Fruit fly (Drosophila melanogaster): ENCODE results near the gene CG42570.
A peak's percentile ranks its signal among the peaks of the same experiment; 100 is the strongest.

Gene CG42570

DNA sequence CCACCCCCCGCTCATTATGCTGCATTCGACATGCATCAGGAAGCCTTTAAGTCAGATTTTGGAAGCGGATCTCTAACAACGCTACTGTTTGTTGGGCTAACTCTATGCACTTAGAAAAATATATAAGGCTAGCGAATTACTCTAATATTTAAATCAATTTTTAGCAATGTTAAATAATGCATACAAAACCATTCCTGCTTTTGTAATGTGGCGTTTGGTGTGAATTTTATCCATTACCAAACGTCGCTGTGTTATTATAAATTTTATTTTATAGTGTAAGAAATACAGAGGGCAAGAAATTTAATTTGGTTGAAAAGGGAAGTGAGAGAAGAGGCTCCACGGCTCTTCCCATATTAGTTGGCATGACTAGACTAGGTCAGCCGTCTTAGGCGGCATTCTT, 44.8 kb upstream of the CG42570 start (continued):
- TF ChIP-seq CG8089 (GFP tag; optimal IDR thresholded peaks at IDR 0.05) (no peak), Gug (GFP tag; IDR thresholded peaks at IDR 0.05) (no peak), CG33213 (GFP tag; optimal IDR thresholded peaks at IDR 0.05) (no peak), CG18011 (GFP tag; optimal IDR thresholded peaks at IDR 0.05) (no peak), jing (GFP tag; optimal IDR thresholded peaks at IDR 0.05) (no peak), Asciz (GFP tag; optimal IDR thresholded peaks at IDR 0.05) (peak; percentile 30), Lim3 (GFP tag; IDR thresholded peaks at IDR 0.05) (no peak), Sin3A (optimal IDR thresholded peaks at IDR 0.05) (no peak), CG2889 (GFP tag; IDR thresholded peaks at IDR 0.05) (0 out of 3 replicates have a peak, but pooled peaks have one; percentile 4), CG4328 (GFP tag; optimal IDR thresholded peaks at IDR 0.05) (no peak), Optix (GFP tag; IDR thresholded peaks at IDR 0.05) (no peak), CG16813 (GFP tag; IDR thresholded peaks at IDR 0.05; ENCODE audit: partially characterized antibody) (no peak), CkIIα-i1 (GFP tag; IDR thresholded peaks at IDR 0.05) (no peak), pros (GFP tag; optimal IDR thresholded peaks at IDR 0.05) (no peak), CG12299 (tag; optimal IDR thresholded peaks at IDR 0.05) (no peak), Neu2 (GFP tag; optimal IDR thresholded peaks at IDR 0.05; ENCODE audit: borderline replicate concordance) (no peak), BtbVII (GFP tag; optimal IDR thresholded peaks at IDR 0.05) (no peak), bab2 (GFP tag; optimal IDR thresholded peaks at IDR 0.05) (no peak), cato (GFP tag; optimal IDR thresholded peaks at IDR 0.05; ENCODE audit: borderline replicate concordance) (peak; percentile 7), da (GFP tag; optimal IDR thresholded peaks at IDR 0.05) (no peak), h (optimal IDR thresholded peaks at IDR 0.05) (no peak), CG18262 (tag; optimal IDR thresholded peaks at IDR 0.05) (peak; percentile 60), Camta (GFP tag; optimal IDR thresholded peaks at IDR 0.05) (no peak), Hr78 (GFP tag; optimal IDR thresholded peaks at IDR 0.05) (no peak), ranshi (GFP tag; IDR thresholded peaks at IDR 0.05) (no peak), CG34376 (GFP tag; optimal IDR thresholded peaks at IDR 0.05) (no peak), fru (optimal IDR thresholded peaks at IDR 0.05) (no peak), NC2α (GFP tag; optimal IDR thresholded peaks at IDR 0.05) (no peak), insv (GFP tag; optimal IDR thresholded peaks at IDR 0.05) (no peak), ssp (GFP tag; IDR thresholded peaks at IDR 0.05) (no peak), dpn (GFP tag; optimal IDR thresholded peaks at IDR 0.05) (peak in 1 of 2 experiments; percentile 20), slbo (GFP tag; IDR thresholded peaks at IDR 0.05) (no peak), odd (GFP tag; optimal IDR thresholded peaks at IDR 0.05) (no peak), CG14441 (GFP tag; IDR thresholded peaks at IDR 0.05) (no peak), CG10654 (GFP tag; optimal IDR thresholded peaks at IDR 0.05) (no peak), kay (GFP tag; optimal IDR thresholded peaks at IDR 0.05) (no peak), CG6654 (GFP tag; optimal IDR thresholded peaks at IDR 0.05) (no peak), CG8478 (optimal IDR thresholded peaks at IDR 0.05) (no peak), ato (GFP tag; IDR thresholded peaks at IDR 0.05; ENCODE audit: partially characterized antibody) (no peak), CG1792 (GFP tag; optimal IDR thresholded peaks at IDR 0.05) (no peak), nau (GFP tag; optimal IDR thresholded peaks at IDR 0.05) (no peak), Atf3 (GFP tag; optimal IDR thresholded peaks at IDR 0.05) (no peak), CG9727 (GFP tag; optimal IDR thresholded peaks at IDR 0.05) (peak; percentile 59), cad (GFP tag; optimal IDR thresholded peaks at IDR 0.05) (no peak)

DNA sequence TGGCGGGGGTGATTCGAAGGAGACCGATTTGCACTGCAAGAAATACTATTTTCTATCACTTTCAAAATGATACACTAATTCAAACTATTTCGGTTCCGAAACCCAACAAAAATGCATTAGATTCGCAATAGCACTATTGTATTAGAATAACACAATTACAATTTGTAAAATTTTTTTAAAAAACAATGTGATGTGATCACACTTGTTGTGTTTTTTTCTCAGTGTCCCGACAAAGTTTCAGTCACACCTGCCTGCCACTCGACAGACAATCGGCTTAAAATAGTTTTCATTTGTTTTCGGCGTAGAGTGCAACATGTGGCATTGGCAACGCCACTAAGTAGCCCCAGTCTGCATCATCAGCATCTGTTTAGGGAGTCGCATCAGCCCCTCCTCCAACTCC, 42.5 kb upstream of the CG42570 start:
- no peak for TF ChIP-seq NfI (GFP tag; optimal IDR thresholded peaks at IDR 0.05)
- no peak for TF ChIP-seq Taf1 (GFP tag; IDR thresholded peaks at IDR 0.05)
- TF ChIP-seq CG6791 (GFP tag; IDR thresholded peaks at IDR 0.05; ENCODE audit: partially characterized antibody): no peak
- TF ChIP-seq CG18476 (GFP tag; optimal IDR thresholded peaks at IDR 0.05): peak; percentile 51
- TF ChIP-seq MBD-R2 (GFP tag; IDR thresholded peaks at IDR 0.05): no peak
- peak; percentile 78 for TF ChIP-seq chn (GFP tag; optimal IDR thresholded peaks at IDR 0.05)
- TF ChIP-seq CG4707 (GFP tag; optimal IDR thresholded peaks at IDR 0.05): no peak
- no peak for TF ChIP-seq gsb (GFP tag; IDR thresholded peaks at IDR 0.05)
- TF ChIP-seq Sry-β (GFP tag; optimal IDR thresholded peaks at IDR 0.05): no peak
- no peak for TF ChIP-seq lbe (GFP tag; optimal IDR thresholded peaks at IDR 0.05)
- no peak for TF ChIP-seq Mrtf (GFP tag; IDR thresholded peaks at IDR 0.05)
- TF ChIP-seq CG7556 (GFP tag; optimal IDR thresholded peaks at IDR 0.05): peak; percentile 65
- no peak for TF ChIP-seq Hmr (GFP tag; optimal IDR thresholded peaks at IDR 0.05)
